Fruit fly (Drosophila melanogaster): ENCODE data around the gene strat.

DNA sequence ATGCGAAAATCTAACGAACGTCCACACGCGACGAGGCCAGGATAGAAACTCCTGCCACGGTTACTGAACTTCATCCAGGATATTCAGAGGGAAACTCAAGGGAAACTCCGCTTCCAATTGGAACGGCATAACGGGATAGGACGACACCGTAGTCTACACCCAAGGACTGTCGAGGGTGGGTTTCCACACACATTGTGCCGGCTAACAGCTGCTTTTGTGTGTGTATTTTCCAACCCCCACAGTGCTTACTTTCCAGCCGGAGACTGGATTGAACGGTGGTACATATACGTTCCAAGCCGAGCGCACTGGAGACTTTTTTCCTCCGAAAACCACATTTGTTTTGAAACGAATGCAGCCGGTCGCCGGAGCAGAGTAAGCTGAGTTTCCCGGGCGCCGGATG is 23.1 kb upstream of the strat start:
- no peak for TF ChIP-seq CG8478 (optimal IDR thresholded peaks at IDR 0.05)
- TF ChIP-seq CTCF (optimal IDR thresholded peaks at IDR 0.05) = no peak

Data from S2 (cell line).